Fruit fly (Drosophila melanogaster) whole organism, embryonic: ENCODE measurements around the gene CG2120.
A peak's percentile ranks its signal among the peaks of the same experiment; 100 is the strongest.

Experiments used
- Adf1 ChIP-seq: fragments of 200-800 bp; sonication (Bioruptor generic); IDR thresholded peaks from 2 replicates; pipeline ENCODE4 v1.3.6; 2022; ENCODE audit warnings: missing biosample characterization, missing genetic modification characterization
- BEAF-32 ChIP-seq: fragments of 200-800 bp; sonication (Bioruptor generic); optimal IDR thresholded peaks from 3 replicates; lab custom pipeline; 2017; ENCODE audit warnings: missing biosample characterization, missing genetic modification characterization, mild to moderate bottlenecking, moderate library complexity, missing genetic modification reagents
- CG10431 ChIP-seq: fragments of 200-800 bp; sonication (Bioruptor generic); optimal IDR thresholded peaks from 3 replicates; lab custom pipeline; 2018; ENCODE audit warnings: missing biosample characterization, mild to moderate bottlenecking, missing genetic modification characterization
- CG11504 ChIP-seq: fragments of 200-800 bp; sonication (Bioruptor generic); optimal IDR thresholded peaks from 3 replicates; lab custom pipeline; 2019; ENCODE audit warnings: missing biosample characterization, mild to moderate bottlenecking, missing genetic modification characterization, moderate library complexity
- CG11695 ChIP-seq: fragments of 200-800 bp; sonication (Bioruptor generic); IDR thresholded peaks from 3 replicates; pipeline ENCODE4 v1.3.6; 2022; ENCODE audit warnings: missing biosample characterization, missing genetic modification characterization
- CG11696 ChIP-seq: fragments of 200-800 bp; sonication (Bioruptor generic); IDR thresholded peaks from 2 replicates; pipeline ENCODE4 v1.3.6; 2022; ENCODE audit warnings: missing biosample characterization, missing genetic modification characterization
- CG15479 ChIP-seq: fragments of 200-800 bp; sonication (Bioruptor generic); optimal IDR thresholded peaks from 3 replicates; lab custom pipeline; 2019; ENCODE audit warnings: missing biosample characterization, mild to moderate bottlenecking, missing genetic modification characterization, moderate library complexity
- CG1647 ChIP-seq: fragments of 200-800 bp; sonication (Bioruptor generic); optimal IDR thresholded peaks from 3 replicates; lab custom pipeline; 2016; ENCODE audit warnings: missing biosample characterization, missing genetic modification characterization
- CG16813 ChIP-seq: fragments of 200-800 bp; sonication (Bioruptor generic); IDR thresholded peaks from 3 replicates; pipeline ENCODE4 v1.3.6; 2022; ENCODE audit warnings: missing biosample characterization, missing genetic modification characterization; ENCODE audit not compliant: partially characterized antibody
- CG17568 ChIP-seq: fragments of 200-800 bp; sonication (Bioruptor generic); optimal IDR thresholded peaks from 2 replicates; lab custom pipeline; 2018; ENCODE audit warnings: missing biosample characterization, mild to moderate bottlenecking, missing genetic modification characterization, moderate library complexity
- CG18011 ChIP-seq: fragments of 200-800 bp; sonication (Bioruptor generic); optimal IDR thresholded peaks from 2 replicates; lab custom pipeline; 2017; ENCODE audit warnings: missing biosample characterization, missing genetic modification characterization, mild to moderate bottlenecking, moderate library complexity, missing genotype
- CG34224 ChIP-seq: fragments of 200-800 bp; sonication (Bioruptor generic); IDR thresholded peaks from 3 replicates; pipeline ENCODE4 v1.3.6; 2022; ENCODE audit warnings: missing biosample characterization, missing genetic modification characterization; ENCODE audit not compliant: partially characterized antibody
- CG34376 ChIP-seq: fragments of 200-800 bp; sonication (Bioruptor generic); optimal IDR thresholded peaks from 2 replicates; lab custom pipeline; 2018; ENCODE audit warnings: missing biosample characterization, mild to moderate bottlenecking, missing genetic modification characterization
- CG4854 ChIP-seq: fragments of 200-800 bp; sonication (Bioruptor generic); optimal IDR thresholded peaks from 2 replicates; lab custom pipeline; 2016; ENCODE audit warnings: missing biosample characterization, missing genetic modification characterization, inconsistent platforms
- Deaf1 ChIP-seq: fragments of 200-800 bp; optimal IDR thresholded peaks from 3 replicates; lab custom pipeline; 2019; ENCODE audit warnings: missing biosample characterization, mild to moderate bottlenecking, missing genetic modification characterization, moderate library complexity
- Dfd ChIP-seq, 2 experiments: fragments of >200 bp; optimal IDR thresholded peaks; 2 replicates each; lab custom pipeline; 2017; ENCODE audit warnings: missing biosample characterization in 2 of 2, missing genetic modification characterization in 2 of 2
- ERR ChIP-seq: fragments of 200-800 bp; sonication (Bioruptor generic); optimal IDR thresholded peaks from 2 replicates; lab custom pipeline; 2016; ENCODE audit warnings: missing biosample characterization, missing genetic modification characterization
- Gsc ChIP-seq: fragments of 200-800 bp; sonication (Bioruptor generic); IDR thresholded peaks from 2 replicates; pipeline ENCODE4 v1.3.6; 2022; ENCODE audit warnings: missing biosample characterization, missing genetic modification characterization
- H2.0 ChIP-seq: fragments of 200-800 bp; sonication (Bioruptor generic); IDR thresholded peaks from 2 replicates; pipeline ENCODE4 v1.3.6; 2022; ENCODE audit warnings: missing biosample characterization, missing genetic modification characterization
- HmgZ ChIP-seq: fragments of 200-800 bp; sonication (Bioruptor generic); optimal IDR thresholded peaks from 2 replicates; lab custom pipeline; 2018; ENCODE audit warnings: missing biosample characterization, mild to moderate bottlenecking, missing genetic modification characterization
- Hmx ChIP-seq: fragments of 200-800 bp; sonication (Bioruptor generic); optimal IDR thresholded peaks from 2 replicates; lab custom pipeline; 2016; ENCODE audit warnings: missing biosample characterization, missing genetic modification characterization
- Hr51 ChIP-seq, 2 experiments: fragments of 200-800 bp; sonication (Bioruptor generic); optimal IDR thresholded peaks; 2 replicates in 1 of 2; 3 replicates in 1 of 2; lab custom pipeline; 2016 to 2018; ENCODE audit warnings: missing biosample characterization in 2 of 2, missing genetic modification characterization in 2 of 2, mild to moderate bottlenecking in 1 of 2, moderate library complexity in 1 of 2
- Hr78 ChIP-seq, 2 experiments: fragments of 200-800 bp in 1 of 2; fragments of >200 bp in 1 of 2; sonication (Bioruptor generic) in 1 of 2; optimal IDR thresholded peaks; 2 replicates each; lab custom pipeline; 2017 to 2019; ENCODE audit warnings: missing biosample characterization in 2 of 2, missing genetic modification characterization in 2 of 2, mild to moderate bottlenecking in 1 of 2, moderate library complexity in 1 of 2
- Nf-YC ChIP-seq: fragments of 200-800 bp; optimal IDR thresholded peaks from 3 replicates; lab custom pipeline; 2019; ENCODE audit warnings: missing biosample characterization, mild to moderate bottlenecking, missing genetic modification characterization, moderate library complexity
- Sox102F ChIP-seq: fragments of 200-800 bp; sonication (Bioruptor generic); optimal IDR thresholded peaks from 2 replicates; lab custom pipeline; 2018; ENCODE audit warnings: missing biosample characterization, mild to moderate bottlenecking, missing genetic modification characterization, moderate library complexity
- Trl ChIP-seq, 3 experiments: fragments of >200 bp in 2 of 3; fragments of 200-800 bp in 1 of 3; sonication (Bioruptor generic) in 1 of 3; optimal IDR thresholded peaks; 2 replicates in 1 of 3; 3 replicates in 2 of 3; lab custom pipeline; 2016 to 2017; ENCODE audit warnings: missing biosample characterization in 1 of 3, missing genetic modification characterization in 1 of 3
- Vsx1 ChIP-seq: fragments of 200-800 bp; sonication (Bioruptor generic); optimal IDR thresholded peaks from 2 replicates; lab custom pipeline; 2017; ENCODE audit warnings: missing biosample characterization, mild to moderate bottlenecking, missing genetic modification characterization, missing genetic modification reagents
- YL-1 ChIP-seq: fragments of 200-800 bp; sonication (Bioruptor generic); optimal IDR thresholded peaks from 3 replicates; lab custom pipeline; 2017; ENCODE audit warnings: missing biosample characterization, mild to moderate bottlenecking, missing genetic modification characterization
- amos ChIP-seq: fragments of 200-800 bp; sonication (Bioruptor generic); IDR thresholded peaks from 2 replicates; pipeline ENCODE4 v1.3.6; 2022; ENCODE audit warnings: missing biosample characterization, missing genetic modification characterization; ENCODE audit not compliant: partially characterized antibody
- aop ChIP-seq: fragments of 200-800 bp; sonication (Bioruptor generic); IDR thresholded peaks from 2 replicates; pipeline ENCODE4 v1.3.6; 2022; ENCODE audit warnings: missing biosample characterization, missing genetic modification characterization
- bowl ChIP-seq: fragments of 200-800 bp; sonication (Bioruptor generic); IDR thresholded peaks from 2 replicates; pipeline ENCODE4 v1.3.6; 2022; ENCODE audit warnings: missing biosample characterization, missing genetic modification characterization
- dimm ChIP-seq: fragments of 200-800 bp; sonication (Bioruptor generic); IDR thresholded peaks from 2 replicates; pipeline ENCODE4 v1.3.6; 2022; ENCODE audit warnings: missing biosample characterization, missing genetic modification characterization
- emc ChIP-seq: fragments of 200-800 bp; sonication (Bioruptor generic); optimal IDR thresholded peaks from 2 replicates; lab custom pipeline; 2016; ENCODE audit warnings: missing biosample characterization, missing genetic modification characterization
- esg ChIP-seq: fragments of 200-800 bp; sonication (Bioruptor generic); conservative IDR thresholded peaks from 2 replicates; pipeline ENCODE4 v1.3.6; 2022; ENCODE audit warnings: missing biosample characterization, missing genetic modification characterization
- insv ChIP-seq, 2 experiments: fragments of 200-800 bp; sonication (Bioruptor generic); optimal IDR thresholded peaks; 3 replicates each; lab custom pipeline; 2016 to 2018; ENCODE audit warnings: missing biosample characterization in 2 of 2, missing genetic modification characterization in 2 of 2
- lbe ChIP-seq: fragments of 200-800 bp; sonication (Bioruptor generic); optimal IDR thresholded peaks from 2 replicates; lab custom pipeline; 2016; ENCODE audit warnings: missing biosample characterization, mild to moderate bottlenecking, missing genetic modification characterization
- lola ChIP-seq, 3 experiments: fragments of >200 bp in 2 of 3; fragments of 200-800 bp in 1 of 3; sonication (Bioruptor generic) in 1 of 3; optimal IDR thresholded peaks; 2 replicates each; lab custom pipeline; 2017 to 2019; ENCODE audit warnings: missing biosample characterization in 3 of 3, missing genetic modification characterization in 3 of 3, mild to moderate bottlenecking in 1 of 3, moderate library complexity in 1 of 3
- org-1 ChIP-seq: fragments of 200-800 bp; sonication (Bioruptor generic); optimal IDR thresholded peaks from 2 replicates; lab custom pipeline; 2017; ENCODE audit warnings: missing biosample characterization, missing genetic modification characterization
- otp ChIP-seq: fragments of 200-800 bp; sonication (Bioruptor generic); IDR thresholded peaks from 3 replicates; pipeline ENCODE4, ENCODE4 v1.3.6; 2022; ENCODE audit warnings: missing biosample characterization, missing genetic modification characterization
- pfk ChIP-seq: fragments of 200-800 bp; sonication (Bioruptor generic); optimal IDR thresholded peaks from 2 replicates; lab custom pipeline; 2018; ENCODE audit warnings: missing biosample characterization, mild to moderate bottlenecking, missing genetic modification characterization, moderate library complexity
- row ChIP-seq: fragments of 200-800 bp; sonication (Bioruptor generic); IDR thresholded peaks from 3 replicates; pipeline ENCODE4 v1.3.6; 2022; ENCODE audit warnings: missing biosample characterization, missing genetic modification characterization
- sens-2 ChIP-seq: fragments of 200-800 bp; sonication (Bioruptor generic); IDR thresholded peaks from 2 replicates; pipeline ENCODE4 v1.3.6; 2022; ENCODE audit warnings: missing biosample characterization, missing genetic modification characterization
- slbo ChIP-seq: fragments of 200-800 bp; sonication (Bioruptor generic); IDR thresholded peaks from 2 replicates; pipeline ENCODE4 v1.3.6; 2022; ENCODE audit warnings: missing biosample characterization, missing genetic modification characterization
- ssp ChIP-seq: fragments of 200-800 bp; sonication (Bioruptor generic); IDR thresholded peaks from 2 replicates; pipeline ENCODE4 v1.3.6; 2022; ENCODE audit warnings: missing biosample characterization, missing genetic modification characterization
- stwl ChIP-seq: fragments of 200-800 bp; sonication (Bioruptor generic); optimal IDR thresholded peaks from 3 replicates; lab custom pipeline; 2018; ENCODE audit warnings: missing biosample characterization, mild to moderate bottlenecking, missing genetic modification characterization, moderate library complexity
- sug ChIP-seq: fragments of 200-800 bp; optimal IDR thresholded peaks from 2 replicates; lab custom pipeline; 2019; ENCODE audit warnings: missing biosample characterization, mild to moderate bottlenecking, missing genetic modification characterization, moderate library complexity
- tap ChIP-seq: fragments of 200-800 bp; optimal IDR thresholded peaks from 3 replicates; lab custom pipeline; 2019; ENCODE audit warnings: missing biosample characterization, mild to moderate bottlenecking, missing genetic modification characterization, moderate library complexity
- trh ChIP-seq: fragments of 200-800 bp; sonication (Bioruptor generic); optimal IDR thresholded peaks from 2 replicates; lab custom pipeline; 2016; ENCODE audit warnings: missing biosample characterization, missing genetic modification characterization
- twi ChIP-seq: fragments of 200-800 bp; optimal IDR thresholded peaks from 2 replicates; lab custom pipeline; 2019; ENCODE audit warnings: missing biosample characterization, mild to moderate bottlenecking, missing genetic modification characterization, moderate library complexity

CG2120 gene

DNA sequence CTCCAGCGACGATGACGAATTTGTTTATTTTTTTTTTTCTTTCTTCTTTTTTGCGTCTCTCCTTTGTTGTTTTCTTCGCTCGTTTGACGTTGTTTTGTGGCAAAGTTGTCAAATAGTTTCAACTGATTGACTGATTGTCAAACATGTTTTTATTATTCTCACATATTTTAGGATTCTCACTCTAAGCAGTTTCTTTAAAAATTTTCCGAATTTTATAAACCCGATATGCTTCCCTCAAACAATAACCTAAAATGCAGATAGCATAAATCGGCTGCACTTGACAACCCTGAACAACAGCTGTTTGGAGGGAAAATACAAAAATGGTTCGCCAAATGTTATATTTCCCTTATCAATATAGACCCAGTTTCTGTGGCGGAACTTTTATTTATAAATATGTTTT lies 7.9 kb downstream of the CG2120 start, which contains the start of gene CG17982 (continued):
- TF ChIP-seq CG11696 (GFP tag; lab: Robert Waterston, UW) (peak; percentile 37; the same call in 1 of the 2 replicates), tap (tag; lab: Kevin White, UChicago) (peak; percentile 83), CG4854 (peak; percentile 64), CG11695 (GFP tag; lab: Robert Waterston, UW) (peak; percentile 81), Deaf1 (tag; lab: Kevin White, UChicago) (peak; percentile 60), CG16813 (GFP tag; lab: Robert Waterston, UW) (no peak), Hr78 (GFP tag; optimal IDR thresholded peaks at IDR 0.05; lab: Kevin White, UChicago) (peak in 1 of 2 experiments; percentile 16), YL-1 (peak; percentile 79), twi (tag; lab: Kevin White, UChicago) (peak; percentile 66), amos (no peak; the same call in 1 of the 2 replicates), stwl (tag; lab: Kevin White, UChicago) (peak; percentile 69), CG34376 (peak; percentile 79), CG11504 (no peak), CG10431 (GFP tag; lab: Kevin White, UChicago) (peak; percentile 74), emc (peak; percentile 51), CG18011 (GFP tag; lab: Kevin White, UChicago) (peak; percentile 73), HmgZ (tag; lab: Kevin White, UChicago) (peak; percentile 90), CG17568 (GFP tag; lab: Kevin White, UChicago) (no peak), BEAF-32 (GFP tag; lab: Kevin White, UChicago) (peak; percentile 32), pfk (peak; percentile 27), Sox102F (GFP tag; lab: Kevin White, UChicago) (peak; percentile 89), insv (GFP tag; optimal IDR thresholded peaks at IDR 0.05; lab: Kevin White, UChicago) (peak in 1 of 2 experiments; percentile 61), esg (GFP tag; lab: Robert Waterston, UW) (peak; percentile 74), Dfd (GFP tag; optimal IDR thresholded peaks at IDR 0.05; lab: Kevin White, UChicago) (no peak), dimm (GFP tag; lab: Robert Waterston, UW) (no peak), H2.0 (GFP tag; lab: Robert Waterston, UW) (peak; percentile 79), aop (GFP tag; lab: Robert Waterston, UW) (peak; percentile 61; the same call in 1 of the 2 replicates), slbo (peak; percentile 88), otp (GFP tag; lab: Robert Waterston, UW) (peak; percentile 69; the same call in 2 of the 3 replicates), sug (peak; percentile 87), Nf-YC (tag; lab: Kevin White, UChicago) (peak; percentile 81), lola (GFP tag; optimal IDR thresholded peaks at IDR 0.05; lab: Kevin White, UChicago) (peak in 1 of 3 experiments; percentile 77), Trl (optimal IDR thresholded peaks at IDR 0.05; lab: Kevin White, UChicago) (no peak), Trl (GFP tag; optimal IDR thresholded peaks at IDR 0.05; lab: Kevin White, UChicago) (peak; percentile 91), Vsx1 (no peak), row (GFP tag; lab: Robert Waterston, UW) (peak; percentile 90), ssp (GFP tag; lab: Robert Waterston, UW) (peak; percentile 20; the same call in 1 of the 2 replicates), Adf1 (GFP tag; lab: Robert Waterston, UW) (0 out of 2 replicates have a peak, but pooled peaks have one; percentile 31), org-1 (GFP tag; lab: Kevin White, UChicago) (peak; percentile 68), Hmx (GFP tag; lab: Kevin White, UChicago) (peak; percentile 53), ERR (peak; percentile 70), Gsc (GFP tag; lab: Robert Waterston, UW) (no peak), CG15479 (GFP tag; lab: Kevin White, UChicago) (no peak), bowl (GFP tag; lab: Robert Waterston, UW) (0 out of 2 replicates have a peak, but pooled peaks have one; percentile 27), CG1647 (GFP tag; lab: Kevin White, UChicago) (peak; percentile 62), sens-2 (GFP tag; lab: Robert Waterston, UW) (no peak), lbe (GFP tag; lab: Kevin White, UChicago) (peak; percentile 88), CG34224 (peak; percentile 52; the same call in 1 of the 3 replicates), Hr51 (GFP tag; optimal IDR thresholded peaks at IDR 0.05; lab: Kevin White, UChicago) (peak; percentile 58 to 87), trh (peak; percentile 42)
